Worm (Caenorhabditis elegans) whole organism, early embryonic: ENCODE data around the gene set-13.

Source experiments
- F13C5.2 ChIP-seq: sonication (generic microtip); optimal IDR thresholded peaks from 2 replicates; lab custom pipeline; 2017; ENCODE audit warnings: mild to moderate bottlenecking, missing genetic modification characterization, inconsistent platforms, missing compliant biosample characterization
- aly-1 ChIP-seq: sonication (generic microtip); optimal IDR thresholded peaks from 2 replicates; lab custom pipeline; 2016; ENCODE audit warnings: missing genetic modification characterization, missing compliant biosample characterization
- ama-1 ChIP-seq: fragments of 150-350 bp; optimal IDR thresholded peaks from 2 replicates; lab custom pipeline; 2014
- ceh-13 ChIP-seq: fragments of 200-800 bp; sonication (Bioruptor generic); optimal IDR thresholded peaks from 2 replicates; lab custom pipeline; 2018; ENCODE audit warnings: mild to moderate bottlenecking, missing genetic modification characterization, missing compliant biosample characterization
- ceh-36 ChIP-seq: sonication (generic microtip); optimal IDR thresholded peaks from 2 replicates; lab custom pipeline; 2016; ENCODE audit warnings: missing genetic modification characterization, inconsistent platforms, missing compliant biosample characterization
- ets-7 ChIP-seq: sonication (generic microtip); optimal IDR thresholded peaks from 2 replicates; lab custom pipeline; 2016; ENCODE audit warnings: missing genotype, missing genetic modification characterization, missing compliant biosample characterization
- flt-1 ChIP-seq: fragments of 200-800 bp; sonication (Bioruptor generic); IDR thresholded peaks from 2 replicates; pipeline ENCODE4 v1.3.6; 2022; ENCODE audit warnings: missing genetic modification characterization, missing compliant biosample characterization
- hmg-4 ChIP-seq: fragments of 200-800 bp; sonication (Bioruptor generic); optimal IDR thresholded peaks from 2 replicates; lab custom pipeline; 2018; ENCODE audit warnings: mild to moderate bottlenecking, missing genetic modification characterization, missing compliant biosample characterization
- scrt-1 ChIP-seq: fragments of 200-800 bp; sonication (Bioruptor generic); IDR thresholded peaks from 2 replicates; pipeline ENCODE4 v1.3.6; 2022; ENCODE audit warnings: missing genetic modification characterization, missing compliant biosample characterization

DNA sequence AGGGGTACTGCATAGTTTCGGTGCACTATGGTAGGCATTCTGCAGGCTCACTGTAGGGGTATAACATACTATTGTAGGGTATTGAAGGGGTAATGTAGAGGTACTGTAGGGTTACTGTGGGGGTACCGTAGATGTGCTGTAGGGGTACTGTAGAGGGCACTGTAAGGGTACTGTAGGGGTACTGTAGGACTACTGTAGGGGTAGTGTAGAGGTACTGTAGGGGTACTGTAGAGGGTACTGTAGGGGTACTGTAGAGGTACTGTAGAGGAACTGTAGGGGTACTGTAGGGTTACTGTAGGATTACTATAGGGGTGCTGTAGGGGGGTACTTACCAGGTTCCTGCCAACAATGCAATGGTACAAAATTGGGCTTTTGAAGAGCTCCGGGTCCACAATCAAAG, 13.4 kb downstream of the set-13 start:
- no peak for TF ChIP-seq ceh-36 (tag; lab: Kevin White, UChicago)
- TF ChIP-seq ceh-13 (GFP tag; lab: Kevin White, UChicago), result no peak
- TF ChIP-seq ama-1 (lab: Kevin White, UChicago), result no peak
- TF ChIP-seq flt-1, result no peak
- TF ChIP-seq scrt-1, result no peak
- TF ChIP-seq aly-1 (tag; lab: Kevin White, UChicago), result no peak
- no peak for TF ChIP-seq F13C5.2 (tag; lab: Kevin White, UChicago)
- no peak for TF ChIP-seq hmg-4
- no peak for TF ChIP-seq ets-7 (tag; lab: Kevin White, UChicago)
